Worm (Caenorhabditis elegans) whole organism, L4/young adult: ENCODE measurements around the gene R02D5.24.

Experiments used
- W03F9.2 ChIP-seq: fragments of 150-350 bp; optimal IDR thresholded peaks from 2 replicates; lab custom pipeline; 2014; ENCODE audit warnings: missing biosample characterization, missing genetic modification characterization
- dao-5 ChIP-seq: sonication (generic microtip); optimal IDR thresholded peaks from 2 replicates; lab custom pipeline; 2016; ENCODE audit warnings: missing genotype, missing genetic modification characterization, moderate library complexity, missing compliant biosample characterization
- him-1 ChIP-seq: sonication (generic microtip); optimal IDR thresholded peaks from 2 replicates; lab custom pipeline; 2016; ENCODE audit warnings: missing genotype, missing genetic modification reagents, missing genetic modification characterization, missing compliant biosample characterization

Gene R02D5.24

DNA sequence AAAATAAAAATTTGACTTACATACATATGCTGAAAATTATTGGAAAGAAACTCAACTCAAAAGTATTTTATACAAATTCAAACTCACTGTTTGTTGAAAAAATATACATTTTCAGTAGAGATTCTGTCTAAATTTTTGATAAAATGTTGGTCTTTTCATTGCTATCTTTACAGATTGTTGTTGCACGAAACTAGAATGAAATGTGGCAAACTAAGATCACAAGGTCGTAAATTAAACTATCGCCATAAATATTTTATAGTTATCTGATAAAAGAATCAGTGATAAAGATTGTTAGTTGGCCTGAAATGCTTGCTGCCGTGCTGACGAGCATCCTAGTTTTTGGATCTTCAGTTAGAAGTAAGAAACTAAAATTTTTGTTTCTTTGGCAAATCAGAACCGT, 22.2 kb upstream of the R02D5.24 start, which contains the start of gene clec-55:
Gene clec-55 (plus strand): TSS at position 301 of the 400 bp plus-strand sequence.
- no peak for TF ChIP-seq dao-5
- TF ChIP-seq W03F9.2 (tag; lab: Kevin White, UChicago), result no peak
- no peak for TF ChIP-seq him-1 (tag; lab: Kevin White, UChicago)

DNA sequence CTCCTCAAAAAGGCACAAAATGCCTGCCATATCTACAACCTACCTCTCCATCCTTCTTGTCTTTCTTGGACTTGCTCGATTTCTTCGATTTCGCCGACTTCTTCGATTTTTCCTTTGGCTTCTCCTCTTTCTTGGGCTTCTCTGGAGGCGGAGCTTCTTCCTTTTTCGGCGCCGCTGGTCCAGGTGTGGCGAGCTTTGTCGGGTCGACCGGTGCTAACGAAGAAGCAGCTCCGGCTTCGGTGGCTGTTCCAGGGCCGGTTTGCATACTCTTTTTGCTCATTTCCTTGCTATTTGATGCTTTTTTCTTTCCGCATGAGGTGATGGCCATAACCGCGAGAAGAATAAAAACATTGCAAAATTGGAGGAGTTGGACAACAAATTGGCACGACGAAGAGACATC, 20.6 kb upstream of the R02D5.24 start:
- TF ChIP-seq W03F9.2 (tag; lab: Kevin White, UChicago), result no peak
- TF ChIP-seq him-1 (tag; lab: Kevin White, UChicago), result no peak
- TF ChIP-seq dao-5, result no peak

DNA sequence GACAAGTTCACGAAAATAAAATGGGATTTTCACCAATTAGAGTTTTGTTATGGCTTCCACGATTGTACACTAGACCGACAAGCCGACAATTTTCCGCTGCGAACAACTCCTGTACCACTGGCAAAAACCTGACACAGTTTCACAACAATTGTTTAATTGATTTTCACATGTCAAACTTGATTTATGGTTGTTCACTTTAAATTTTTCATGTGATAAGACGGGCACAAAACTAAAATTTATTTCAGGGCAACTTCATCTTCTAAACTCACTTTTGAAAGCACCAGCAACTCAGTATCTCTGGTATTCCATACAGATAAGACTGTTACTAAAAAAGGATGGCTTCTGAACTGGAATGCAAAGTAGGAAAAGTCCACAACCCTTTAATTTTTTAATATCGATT, 19.7 kb upstream of the R02D5.24 start, which contains the start of gene R02D5.7:
Gene R02D5.7 (minus strand): TSS at position 101 of the 400 bp plus-strand sequence.
- no peak for TF ChIP-seq W03F9.2 (tag; lab: Kevin White, UChicago)
- no peak for TF ChIP-seq him-1 (tag; lab: Kevin White, UChicago)
- no peak for TF ChIP-seq dao-5

DNA sequence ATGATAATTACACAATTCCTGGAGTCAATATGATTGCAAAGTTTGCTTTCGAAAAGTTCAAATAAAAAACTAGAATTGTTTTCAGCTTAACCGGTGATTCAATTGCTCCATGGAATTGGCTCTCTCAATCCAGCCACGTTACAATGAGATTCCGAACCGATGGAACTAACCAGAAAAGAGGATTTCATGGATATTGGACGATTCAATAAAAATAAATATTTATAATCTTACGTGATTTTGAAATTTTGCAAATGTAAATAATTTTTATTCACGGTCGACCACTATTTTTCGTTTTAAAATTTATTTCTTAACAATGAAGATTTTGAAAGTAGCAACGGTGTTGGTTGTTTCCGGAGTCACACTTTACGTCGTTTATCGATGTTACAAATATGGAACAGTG, 19.2 kb upstream of the R02D5.24 start, which contains the start of gene R02D5.10:
Gene R02D5.10 (plus strand): TSS at position 301 of the 400 bp plus-strand sequence.
- no peak for TF ChIP-seq dao-5
- no peak for TF ChIP-seq W03F9.2 (tag; lab: Kevin White, UChicago)
- TF ChIP-seq him-1 (tag; lab: Kevin White, UChicago), result no peak

DNA sequence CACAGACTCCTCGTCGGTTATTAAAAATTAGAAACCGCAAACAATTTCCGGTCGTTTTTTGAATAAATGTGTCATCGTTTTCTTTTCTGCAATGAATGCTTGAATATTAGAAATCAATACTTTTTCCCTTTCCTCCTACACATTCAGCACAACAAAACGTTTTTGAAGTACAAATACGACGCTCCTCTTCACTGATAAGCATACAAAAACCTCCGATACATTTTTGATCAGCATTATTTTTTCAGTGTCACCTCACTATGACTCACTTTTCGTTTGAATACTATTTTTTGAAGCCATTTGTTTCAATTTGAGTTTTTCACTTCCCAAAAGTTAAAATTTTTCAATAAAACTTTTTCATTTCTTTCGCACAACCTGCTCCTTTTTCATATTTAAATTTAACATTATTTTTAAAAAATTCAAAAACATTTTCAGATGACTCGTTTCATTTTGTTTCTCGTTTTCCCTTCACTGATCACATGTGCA, 18.4 kb upstream of the R02D5.24 start, which contains the start of gene R02D5.3:
Gene R02D5.3 (plus strand): TSS at position 433 of the 483 bp plus-strand sequence.
- TF ChIP-seq him-1 (tag; lab: Kevin White, UChicago) (no peak), dao-5 (no peak), W03F9.2 (tag; lab: Kevin White, UChicago) (no peak)

DNA sequence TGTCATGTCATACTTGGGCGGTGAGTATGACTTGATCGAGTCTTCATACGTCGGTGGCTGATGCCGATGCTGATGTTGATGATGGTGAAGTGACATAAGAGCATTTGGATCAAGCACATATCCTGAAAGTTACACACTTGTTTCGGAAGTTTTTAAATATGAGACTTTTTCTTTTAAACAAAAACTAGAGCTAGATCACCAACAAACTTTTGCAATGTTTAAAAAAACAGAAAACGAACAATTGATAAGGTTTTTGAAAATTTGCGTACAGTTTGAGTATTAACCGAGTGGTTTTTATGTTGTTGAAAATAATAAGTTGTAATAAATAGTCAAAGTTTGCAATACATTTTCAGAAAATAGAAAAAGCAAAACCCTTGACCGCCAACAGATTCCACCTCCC, 16.6 kb upstream of the R02D5.24 start, which contains the start of gene R02D5.4:
Gene R02D5.4 (minus strand): TSS at position 101 of the 400 bp plus-strand sequence.
- TF ChIP-seq him-1 (tag; lab: Kevin White, UChicago) (no peak), W03F9.2 (tag; lab: Kevin White, UChicago) (no peak), dao-5 (no peak)

DNA sequence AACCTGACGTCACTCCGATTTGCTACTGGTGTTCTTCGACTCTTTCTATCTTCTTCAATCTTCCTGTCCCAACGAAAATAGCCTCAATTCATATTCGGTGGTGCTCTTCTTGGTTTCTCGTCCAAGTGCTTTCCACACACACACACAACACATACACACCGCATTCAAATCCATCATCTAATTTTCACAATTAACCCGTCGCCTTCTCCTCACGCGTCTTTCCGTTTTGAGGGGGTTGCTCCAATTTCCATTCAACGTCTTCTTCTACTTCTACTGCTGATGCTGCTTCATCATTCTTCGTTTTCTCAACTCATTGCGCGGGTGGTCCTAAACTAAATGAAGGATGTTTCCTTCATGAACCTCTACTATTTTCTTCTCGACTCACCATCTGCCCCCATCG, 10.0 kb upstream of the R02D5.24 start:
- TF ChIP-seq him-1 (tag; lab: Kevin White, UChicago) (no peak), W03F9.2 (tag; lab: Kevin White, UChicago) (no peak), dao-5 (no peak)

DNA sequence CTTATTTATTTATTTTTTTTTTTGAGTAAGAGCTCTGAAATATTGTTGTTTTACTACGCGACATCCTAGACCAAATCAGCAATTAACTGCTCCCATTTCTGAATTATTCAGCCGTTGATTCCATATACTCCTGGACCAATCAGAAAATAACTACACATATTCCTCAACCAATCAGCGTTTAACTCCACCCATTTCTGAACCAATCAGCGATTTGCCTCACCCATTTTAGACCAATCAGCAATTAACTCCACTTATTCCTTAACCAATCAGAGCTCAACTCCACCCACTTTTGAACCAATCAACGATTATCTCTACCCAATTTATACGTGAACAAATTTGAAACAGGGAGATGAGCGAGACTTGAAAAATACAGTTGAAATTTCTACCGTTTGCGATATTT, 7.5 kb upstream of the R02D5.24 start:
- TF ChIP-seq W03F9.2 (tag; lab: Kevin White, UChicago), result no peak
- TF ChIP-seq him-1 (tag; lab: Kevin White, UChicago), result no peak
- TF ChIP-seq dao-5, result no peak

DNA sequence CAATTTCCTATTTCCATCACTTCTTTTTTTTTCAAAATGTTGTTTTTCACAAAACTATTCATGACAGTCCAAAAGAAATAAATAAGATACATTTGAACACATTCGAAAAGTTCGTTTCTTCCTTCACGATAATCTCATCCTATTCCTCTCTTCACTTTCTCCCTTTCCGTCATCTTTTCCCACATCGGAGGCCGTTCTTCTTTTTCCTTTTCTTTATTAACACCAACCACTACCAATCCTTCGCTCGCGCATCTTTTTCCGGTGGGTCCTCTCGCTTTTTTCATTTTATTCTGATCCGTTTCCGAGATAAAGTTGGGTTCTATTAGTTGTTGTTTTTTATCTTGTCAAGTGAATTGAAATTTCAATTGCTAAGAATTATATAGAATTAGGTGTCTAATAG, 5.6 kb upstream of the R02D5.24 start:
- TF ChIP-seq him-1 (tag; lab: Kevin White, UChicago) (no peak), W03F9.2 (tag; lab: Kevin White, UChicago) (no peak), dao-5 (no peak)

DNA sequence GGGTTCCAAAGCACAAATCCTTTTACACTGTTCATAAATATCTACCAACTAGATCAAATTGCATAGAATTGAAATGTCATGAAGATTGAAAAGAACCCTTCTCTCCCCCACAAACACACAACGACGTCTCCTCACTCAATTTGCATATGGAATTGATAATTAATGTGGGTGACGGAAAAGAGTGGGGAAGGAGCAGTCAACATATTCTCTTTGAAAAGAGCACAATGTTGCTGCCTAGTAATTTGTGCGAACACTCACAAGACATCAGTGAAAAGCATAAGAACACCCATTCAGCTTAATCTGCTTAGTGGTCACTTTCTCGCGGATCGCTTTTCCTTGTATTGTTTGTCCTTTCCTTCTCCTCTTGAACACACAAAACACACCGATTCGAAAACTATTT, 4.7 kb upstream of the R02D5.24 start:
- TF ChIP-seq W03F9.2 (tag; lab: Kevin White, UChicago) (no peak), dao-5 (no peak), him-1 (tag; lab: Kevin White, UChicago) (no peak)

DNA sequence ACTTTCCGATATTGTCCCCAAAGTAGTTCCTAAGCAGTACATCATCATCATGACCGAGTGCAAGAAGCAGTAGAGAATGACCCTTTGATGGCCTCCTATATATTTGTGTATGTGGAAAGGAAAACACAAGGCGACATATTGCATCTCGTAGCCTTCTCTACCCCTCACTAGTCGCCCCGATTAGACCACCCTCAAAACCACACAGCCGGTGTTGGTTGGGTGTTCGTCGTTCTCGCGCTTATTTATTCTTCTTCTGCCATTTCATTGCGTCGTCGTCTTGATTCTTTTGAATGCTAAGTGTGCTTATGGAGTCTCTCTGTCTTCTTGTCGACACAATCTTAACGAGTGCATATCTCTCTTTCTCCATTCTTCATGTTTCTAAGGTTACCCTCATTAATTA, 2.9 kb upstream of the R02D5.24 start:
- no peak for TF ChIP-seq W03F9.2 (tag; lab: Kevin White, UChicago)

DNA sequence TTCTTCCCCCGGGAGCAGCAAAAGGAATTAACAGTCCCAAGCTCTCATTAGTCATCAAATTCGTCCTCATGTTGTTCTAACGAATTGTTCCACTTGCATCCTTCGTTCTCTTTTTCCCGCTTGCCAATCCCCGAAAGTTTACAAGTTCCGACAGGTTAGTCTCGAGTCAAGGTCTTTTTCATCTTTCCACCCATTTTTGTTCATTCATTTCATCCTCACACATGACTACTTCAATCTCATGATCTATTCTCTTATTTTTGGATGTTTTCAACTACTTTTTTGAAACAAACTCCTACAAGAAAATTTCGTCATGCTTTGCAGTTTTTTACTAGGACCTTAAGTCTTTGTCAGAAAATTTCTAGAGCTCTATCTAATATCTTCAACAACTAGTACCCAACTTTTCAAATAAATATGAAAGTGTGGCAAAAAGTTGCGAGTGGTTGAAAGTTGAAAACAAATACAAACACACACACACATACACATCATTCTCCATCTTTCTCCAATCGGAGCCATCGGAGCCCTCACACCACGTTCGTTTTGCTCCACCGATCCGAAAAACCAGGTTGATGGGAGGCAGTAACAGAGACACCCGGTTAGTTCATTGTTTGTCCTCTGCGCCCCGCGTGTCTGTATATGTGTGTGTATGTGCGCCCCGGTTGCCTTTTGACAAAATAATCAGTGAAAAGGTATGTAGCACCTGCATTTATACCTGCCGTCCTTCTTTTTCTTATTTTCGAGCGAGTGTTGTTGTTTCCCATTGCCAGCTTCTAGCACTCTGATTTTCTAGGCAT, 1.9 kb upstream of the R02D5.24 start:
- no peak for TF ChIP-seq him-1 (tag; lab: Kevin White, UChicago)
- no peak for TF ChIP-seq W03F9.2 (tag; lab: Kevin White, UChicago)
- no peak for TF ChIP-seq dao-5

DNA sequence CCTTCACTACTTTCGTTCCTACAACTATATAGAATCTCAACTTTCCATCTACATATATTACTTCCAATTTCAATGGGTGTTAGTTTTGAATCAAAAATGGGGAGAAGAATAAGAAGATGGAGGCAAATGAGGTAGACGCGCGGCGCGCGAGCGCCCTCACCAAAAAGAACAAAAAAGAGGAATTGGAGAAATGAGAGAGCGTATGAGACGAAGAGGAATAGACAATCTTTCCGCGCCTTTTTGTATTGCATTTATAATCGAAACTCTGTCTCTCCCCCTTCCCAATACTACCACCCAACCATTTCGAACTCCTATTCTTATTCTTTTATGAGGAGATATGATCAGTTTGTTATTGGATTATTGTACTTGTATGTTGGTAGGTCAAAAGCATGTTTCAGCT, 586 bp upstream of the R02D5.24 start:
- no peak for TF ChIP-seq dao-5
- TF ChIP-seq him-1 (tag; lab: Kevin White, UChicago), result no peak
- TF ChIP-seq W03F9.2 (tag; lab: Kevin White, UChicago), result no peak

DNA sequence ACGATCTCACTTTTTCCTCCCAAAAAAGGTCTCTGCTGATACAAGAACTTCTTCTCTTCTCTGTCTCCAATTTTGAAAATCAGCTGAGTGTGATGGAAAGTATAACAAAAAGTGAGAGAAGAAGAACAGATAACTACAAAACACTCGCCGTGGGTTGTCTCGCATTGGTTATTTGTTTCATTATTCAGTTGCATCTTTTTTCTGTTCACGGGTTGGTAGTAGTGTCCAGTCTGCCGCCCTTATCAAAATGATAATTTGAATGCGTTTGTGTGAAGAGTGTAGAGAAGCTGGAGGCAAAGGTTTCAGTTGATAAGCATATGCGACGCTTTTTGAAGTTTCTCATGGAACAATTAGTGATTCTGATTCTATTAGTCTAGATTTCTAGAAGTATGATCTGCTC, 1.9 kb downstream of the R02D5.24 start:
- no peak for TF ChIP-seq dao-5
- no peak for TF ChIP-seq W03F9.2 (tag; lab: Kevin White, UChicago)
- TF ChIP-seq him-1 (tag; lab: Kevin White, UChicago), result no peak
